Worm (Caenorhabditis elegans) whole organism, L4 larva: ENCODE measurements around the gene adal-1.

ENCODE experiments used
- ama-1 ChIP-seq: fragments of 150-350 bp; optimal IDR thresholded peaks from 2 replicates; lab custom pipeline; 2014; ENCODE audit warnings: inconsistent platforms, mixed read lengths
- ceh-82 ChIP-seq: sonication (generic microtip); optimal IDR thresholded peaks from 2 replicates; lab custom pipeline; 2017; ENCODE audit warnings: missing biosample characterization, missing genetic modification characterization
- egl-27 ChIP-seq: sonication (generic microtip); optimal IDR thresholded peaks from 3 replicates; lab custom pipeline; 2017; ENCODE audit warnings: missing biosample characterization, missing genetic modification reagents, missing genetic modification characterization
- fkh-10 ChIP-seq: fragments of 150-350 bp; optimal IDR thresholded peaks from 2 replicates; lab custom pipeline; 2014; ENCODE audit warnings: missing biosample characterization, missing genetic modification reagents, missing genetic modification characterization
- mdl-1 ChIP-seq, 2 experiments: fragments of 150-350 bp in 1 of 2; sonication (generic microtip) in 1 of 2; optimal IDR thresholded peaks; 2 replicates each; lab custom pipeline; 2014 to 2017; ENCODE audit warnings: missing biosample characterization in 2 of 2, missing genetic modification characterization in 2 of 2
- nhr-10 ChIP-seq: fragments of 150-350 bp; optimal IDR thresholded peaks from 2 replicates; lab custom pipeline; 2014; ENCODE audit warnings: missing biosample characterization, missing genetic modification characterization
- nhr-102 ChIP-seq: sonication (generic microtip); optimal IDR thresholded peaks from 2 replicates; lab custom pipeline; 2016; ENCODE audit warnings: mild to moderate bottlenecking, missing genetic modification characterization, moderate library complexity, missing compliant biosample characterization
- nhr-111 ChIP-seq: fragments of 200-800 bp; sonication (Bioruptor generic); optimal IDR thresholded peaks from 2 replicates; lab custom pipeline; 2018; ENCODE audit warnings: mild to moderate bottlenecking, missing genetic modification characterization, missing compliant biosample characterization
- nhr-76 ChIP-seq: fragments of 150-350 bp; optimal IDR thresholded peaks from 2 replicates; lab custom pipeline; 2014; ENCODE audit warnings: missing biosample characterization, missing genetic modification characterization
- snpc-4 ChIP-seq: fragments of 150-350 bp; optimal IDR thresholded peaks from 2 replicates; lab custom pipeline; 2014; ENCODE audit warnings: missing biosample characterization, missing genetic modification characterization
- zag-1 ChIP-seq: fragments of 150-350 bp; optimal IDR thresholded peaks from 2 replicates; lab custom pipeline; 2014; ENCODE audit warnings: missing biosample characterization, missing genetic modification characterization
- zip-2 ChIP-seq: fragments of 150-350 bp; optimal IDR thresholded peaks from 2 replicates; lab custom pipeline; 2014; ENCODE audit warnings: missing biosample characterization, missing genetic modification characterization

ce11 chrII:6908689-6909088 lies 15.2 kb upstream of the adal-1 start:
- TF ChIP-seq egl-27 (tag; lab: Kevin White, UChicago): no peak
- TF ChIP-seq fkh-10 (GFP tag; lab: Kevin White, UChicago): no peak
- no peak for TF ChIP-seq nhr-111 (GFP tag; lab: Kevin White, UChicago)
- no peak for TF ChIP-seq nhr-10 (tag; lab: Kevin White, UChicago)
- no peak for TF ChIP-seq ceh-82
- TF ChIP-seq ama-1 (lab: Kevin White, UChicago): no peak
- TF ChIP-seq zip-2 (tag; lab: Kevin White, UChicago): no peak
- TF ChIP-seq nhr-102 (tag; lab: Kevin White, UChicago): no peak
- no peak for TF ChIP-seq nhr-76 (tag; lab: Kevin White, UChicago)
- no peak for TF ChIP-seq zag-1 (tag; lab: Kevin White, UChicago)
- peak in 1 of 2 experiments; percentile 9 for TF ChIP-seq mdl-1 (tag; optimal IDR thresholded peaks at IDR 0.05; lab: Kevin White, UChicago)
- TF ChIP-seq snpc-4 (tag; lab: Kevin White, UChicago): no peak
